Fruit fly (Drosophila melanogaster): ENCODE measurements around the gene CG15743.

CG15743 gene

DNA sequence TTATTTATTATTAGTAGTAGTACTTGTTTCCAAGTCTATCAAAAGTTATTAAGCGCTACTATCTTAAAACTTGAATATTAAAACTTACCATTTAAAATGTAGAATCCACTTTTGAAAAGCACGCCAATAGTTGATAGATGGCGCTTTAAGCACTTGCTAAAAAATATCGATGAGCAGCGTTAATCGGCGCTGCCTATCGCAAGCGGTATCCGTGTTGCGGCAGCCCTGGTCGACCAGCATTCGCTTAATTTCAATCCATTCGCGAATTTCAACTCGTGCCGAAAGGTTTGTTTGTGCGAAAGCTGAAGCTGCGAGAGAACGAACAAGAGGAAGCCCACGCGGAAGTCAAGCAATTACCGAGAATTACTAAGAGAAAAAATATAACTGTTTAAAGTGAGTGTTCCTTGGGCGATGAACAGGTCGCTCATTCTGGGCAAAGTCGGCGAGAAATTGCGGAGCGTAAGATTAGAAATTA, 44.1 kb downstream of the CG15743 start, which contains the start of gene Prx2 (continued):
- peak; percentile 21 for TF ChIP-seq exex (tag; optimal IDR thresholded peaks at IDR 0.05)
- TF ChIP-seq CG5245 (GFP tag; optimal IDR thresholded peaks at IDR 0.05) = no peak
- peak; percentile 93 for TF ChIP-seq CTCF (GFP tag; optimal IDR thresholded peaks at IDR 0.05)
- no peak for TF ChIP-seq jigr1 (GFP tag; IDR thresholded peaks at IDR 0.05)
- peak; percentile 68 for TF ChIP-seq Rfx (GFP tag; IDR thresholded peaks at IDR 0.05)
- TF ChIP-seq Drgx (GFP tag; IDR thresholded peaks at IDR 0.05) = peak; percentile 14; the same call in 1 of the 2 replicates
- peak; percentile 48; the same call in 2 of the 3 replicates for TF ChIP-seq CG14860 (GFP tag; IDR thresholded peaks at IDR 0.05; ENCODE audit: partially characterized antibody)
- TF ChIP-seq CG34376 (GFP tag; optimal IDR thresholded peaks at IDR 0.05) = peak; percentile 58
- no peak for TF ChIP-seq Taf1 (GFP tag; IDR thresholded peaks at IDR 0.05)
- TF ChIP-seq CG11093 (GFP tag; IDR thresholded peaks at IDR 0.05) = no peak
- TF ChIP-seq CG33557 (GFP tag; optimal IDR thresholded peaks at IDR 0.05) = no peak
- no peak for TF ChIP-seq CG7556 (GFP tag; optimal IDR thresholded peaks at IDR 0.05)
- TF ChIP-seq Abd-B (GFP tag; optimal IDR thresholded peaks at IDR 0.05) = peak; percentile 8
- no peak for TF ChIP-seq CG11247 (GFP tag; IDR thresholded peaks at IDR 0.05)
- peak; percentile 8 for TF ChIP-seq sens (GFP tag)
- TF ChIP-seq amos (GFP tag; IDR thresholded peaks at IDR 0.05; ENCODE audit: partially characterized antibody) = peak; percentile 87; the same call in 1 of the 2 replicates
- TF ChIP-seq maf-S (GFP tag; optimal IDR thresholded peaks at IDR 0.05) = no peak
- no peak for TF ChIP-seq ewg (GFP tag; optimal IDR thresholded peaks at IDR 0.05)
- TF ChIP-seq CG15601 (tag; optimal IDR thresholded peaks at IDR 0.05) = no peak
- TF ChIP-seq bbx (GFP tag; IDR thresholded peaks at IDR 0.05; ENCODE audit: partially characterized antibody) = peak; percentile 76
- peak; percentile 18 for TF ChIP-seq luna (GFP tag; optimal IDR thresholded peaks at IDR 0.05)
- TF ChIP-seq CG30020 (tag; optimal IDR thresholded peaks at IDR 0.05) = no peak
- peak; percentile 28 for TF ChIP-seq pfk (GFP tag; optimal IDR thresholded peaks at IDR 0.05)
- TF ChIP-seq CG7987 (GFP tag; optimal IDR thresholded peaks at IDR 0.05) = no peak
- peak; percentile 72 for TF ChIP-seq CG15514 (GFP tag; optimal IDR thresholded peaks at IDR 0.05)
- peak; percentile 11 for TF ChIP-seq grau (tag; optimal IDR thresholded peaks at IDR 0.05)
- TF ChIP-seq CG9817 (tag; optimal IDR thresholded peaks at IDR 0.05) = no peak
- no peak for TF ChIP-seq Lpt (GFP tag; optimal IDR thresholded peaks at IDR 0.05)
- no peak for TF ChIP-seq twi (tag; optimal IDR thresholded peaks at IDR 0.05)
- no peak for TF ChIP-seq CG6813 (GFP tag; optimal IDR thresholded peaks at IDR 0.05)
- TF ChIP-seq B-H2 (GFP tag; optimal IDR thresholded peaks at IDR 0.05) = peak; percentile 34
- no peak for TF ChIP-seq psq (GFP tag; optimal IDR thresholded peaks at IDR 0.05)
- TF ChIP-seq ap (GFP tag; IDR thresholded peaks at IDR 0.05) = no peak
- TF ChIP-seq dm (GFP tag; optimal IDR thresholded peaks at IDR 0.05) = no peak
- TF ChIP-seq fd3F (GFP tag; optimal IDR thresholded peaks at IDR 0.05) = no peak
- TF ChIP-seq cg (GFP tag; optimal IDR thresholded peaks at IDR 0.05) = no peak
- TF ChIP-seq CG1832 (GFP tag; optimal IDR thresholded peaks at IDR 0.05) = no peak
- TF ChIP-seq CG10543 (GFP tag; optimal IDR thresholded peaks at IDR 0.05) = peak; percentile 33
- TF ChIP-seq Nf-YB (GFP tag; optimal IDR thresholded peaks at IDR 0.05) = no peak
- TF ChIP-seq lola (GFP tag; optimal IDR thresholded peaks at IDR 0.05) = no peak
- no peak for TF ChIP-seq D19A (tag; optimal IDR thresholded peaks at IDR 0.05)
- TF ChIP-seq CG12155 (GFP tag; optimal IDR thresholded peaks at IDR 0.05) = peak; percentile 25
- no peak for TF ChIP-seq jumu (GFP tag; optimal IDR thresholded peaks at IDR 0.05)
- TF ChIP-seq Deaf1 (tag; optimal IDR thresholded peaks at IDR 0.05) = peak; percentile 82
- TF ChIP-seq salm (tag; optimal IDR thresholded peaks at IDR 0.05) = no peak
- no peak for TF ChIP-seq Camta (GFP tag; optimal IDR thresholded peaks at IDR 0.05)
- no peak for TF ChIP-seq so (GFP tag; IDR thresholded peaks at IDR 0.05)
- no peak for TF ChIP-seq Rx (GFP tag; IDR thresholded peaks at IDR 0.05)
- TF ChIP-seq Oaz (GFP tag; IDR thresholded peaks at IDR 0.05) = no peak
- no peak for TF ChIP-seq bsh (GFP tag; optimal IDR thresholded peaks at IDR 0.05)
- no peak for TF ChIP-seq CG17568 (GFP tag; optimal IDR thresholded peaks at IDR 0.05)

All from whole organism, embryonic.